Worm (Caenorhabditis elegans): ENCODE results near the gene inx-9.

The inx-9 gene

DNA sequence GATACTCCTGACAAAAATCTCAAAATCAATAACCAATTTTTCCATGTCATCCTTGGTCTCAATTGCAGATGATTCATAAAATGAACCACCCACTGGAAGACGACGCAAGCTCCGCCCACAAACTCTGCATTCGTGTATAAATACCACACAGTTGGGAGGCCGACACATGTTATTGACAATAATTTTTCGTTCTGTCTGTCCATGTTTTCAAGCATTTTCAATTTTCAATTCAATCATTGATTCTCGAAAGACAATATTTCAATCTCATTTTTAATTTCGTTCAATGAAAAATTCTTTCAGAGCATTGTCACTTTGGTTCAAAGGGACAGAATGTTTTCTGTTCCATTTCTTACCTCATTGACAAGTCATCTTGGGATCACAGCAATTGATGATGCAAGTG is at the start of gene inx-9:
Gene inx-9, plus strand, starts transcription at position 301 of the 400 bp plus-strand sequence.
- TF ChIP-seq crh-2 (tag; optimal IDR thresholded peaks at IDR 0.05) = no peak
- no peak for TF ChIP-seq ztf-4 (tag; optimal IDR thresholded peaks at IDR 0.05)

DNA sequence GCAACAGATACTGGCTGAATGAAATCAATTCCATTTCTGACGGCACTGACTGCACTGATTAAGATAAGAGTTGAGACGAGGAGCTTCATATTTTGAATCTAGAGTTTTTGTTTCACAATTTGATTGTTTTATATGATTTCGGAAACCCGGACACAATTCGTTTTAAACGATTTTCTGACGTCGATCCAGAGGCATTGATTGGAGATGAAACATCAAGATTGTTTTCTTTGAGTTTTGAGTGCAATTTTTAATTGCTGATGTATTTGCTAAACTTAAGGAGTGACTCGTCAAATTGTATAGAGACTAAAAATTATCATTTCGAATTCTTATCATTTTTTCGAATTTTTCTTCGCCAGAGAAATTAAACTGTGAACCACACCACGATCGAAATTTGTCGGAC is 48.3 kb upstream of the inx-9 start, which contains the start of gene lys-6:
Gene lys-6, minus strand, starts transcription at position 101 of the 400 bp plus-strand sequence.
- TF ChIP-seq elt-3 (tag; optimal IDR thresholded peaks at IDR 0.05) (no peak), mdl-1 (tag; optimal IDR thresholded peaks at IDR 0.05) (no peak), unc-55 (GFP tag; optimal IDR thresholded peaks at IDR 0.05) (no peak), nhr-77 (tag; optimal IDR thresholded peaks at IDR 0.05) (no peak), C34F6.9 (tag; optimal IDR thresholded peaks at IDR 0.05) (no peak), ztf-4 (tag; optimal IDR thresholded peaks at IDR 0.05) (no peak), alr-1 (tag; optimal IDR thresholded peaks at IDR 0.05) (no peak), fos-1 (tag; optimal IDR thresholded peaks at IDR 0.05) (no peak), nhr-21 (tag; optimal IDR thresholded peaks at IDR 0.05) (no peak), crh-2 (tag; optimal IDR thresholded peaks at IDR 0.05) (no peak), F13H6.1 (tag; optimal IDR thresholded peaks at IDR 0.05) (no peak)

DNA sequence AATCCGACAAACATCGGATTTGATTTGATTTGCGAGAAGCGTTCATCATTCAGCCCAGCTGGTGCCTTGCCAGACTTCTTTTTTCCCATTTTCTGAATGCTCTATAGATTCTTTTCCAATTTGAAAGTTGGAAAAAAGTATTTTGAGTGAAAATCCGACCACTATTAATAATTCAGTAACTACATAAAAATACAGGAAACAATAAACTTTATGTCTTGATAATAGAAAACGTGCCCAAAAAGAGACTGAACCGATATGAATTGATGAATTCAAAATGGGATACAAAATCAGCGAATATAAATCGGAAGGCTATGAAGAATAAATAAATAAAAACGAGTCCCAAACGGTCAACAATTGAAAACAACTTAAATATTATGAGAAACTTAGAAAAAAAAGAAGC is 44.4 kb upstream of the inx-9 start, which contains the start of gene F58B3.4:
Gene F58B3.4, minus strand, starts transcription at position 101 of the 400 bp plus-strand sequence.
- no peak for TF ChIP-seq mdl-1 (tag; optimal IDR thresholded peaks at IDR 0.05)
- TF ChIP-seq lin-13 (GFP tag; optimal IDR thresholded peaks at IDR 0.05) = no peak
- TF ChIP-seq unc-55 (GFP tag; optimal IDR thresholded peaks at IDR 0.05) = no peak
- no peak for TF ChIP-seq dmd-4 (tag; optimal IDR thresholded peaks at IDR 0.05)
- no peak for TF ChIP-seq skn-1 (tag; optimal IDR thresholded peaks at IDR 0.05)
- no peak for TF ChIP-seq ztf-11 (tag; optimal IDR thresholded peaks at IDR 0.05)
- no peak for TF ChIP-seq R02D3.7 (tag; optimal IDR thresholded peaks at IDR 0.05)
- no peak for TF ChIP-seq nhr-77 (tag; optimal IDR thresholded peaks at IDR 0.05)
- no peak for TF ChIP-seq elt-3 (tag; optimal IDR thresholded peaks at IDR 0.05)
- TF ChIP-seq nhr-25 (tag; optimal IDR thresholded peaks at IDR 0.05) = no peak
- no peak for TF ChIP-seq lin-39 (tag; optimal IDR thresholded peaks at IDR 0.05)
- TF ChIP-seq sma-3 (GFP tag; optimal IDR thresholded peaks at IDR 0.05) = no peak
- no peak for TF ChIP-seq nhr-23 (tag; optimal IDR thresholded peaks at IDR 0.05)
- TF ChIP-seq lsy-2 (tag; optimal IDR thresholded peaks at IDR 0.05) = no peak
- no peak for TF ChIP-seq ztf-4 (tag; optimal IDR thresholded peaks at IDR 0.05)
- TF ChIP-seq zag-1 (tag; optimal IDR thresholded peaks at IDR 0.05) = no peak
- TF ChIP-seq nhr-129 (tag; optimal IDR thresholded peaks at IDR 0.05) = no peak
- TF ChIP-seq ztf-1 (GFP tag; conservative IDR thresholded peaks at IDR 0.05) = no peak

DNA sequence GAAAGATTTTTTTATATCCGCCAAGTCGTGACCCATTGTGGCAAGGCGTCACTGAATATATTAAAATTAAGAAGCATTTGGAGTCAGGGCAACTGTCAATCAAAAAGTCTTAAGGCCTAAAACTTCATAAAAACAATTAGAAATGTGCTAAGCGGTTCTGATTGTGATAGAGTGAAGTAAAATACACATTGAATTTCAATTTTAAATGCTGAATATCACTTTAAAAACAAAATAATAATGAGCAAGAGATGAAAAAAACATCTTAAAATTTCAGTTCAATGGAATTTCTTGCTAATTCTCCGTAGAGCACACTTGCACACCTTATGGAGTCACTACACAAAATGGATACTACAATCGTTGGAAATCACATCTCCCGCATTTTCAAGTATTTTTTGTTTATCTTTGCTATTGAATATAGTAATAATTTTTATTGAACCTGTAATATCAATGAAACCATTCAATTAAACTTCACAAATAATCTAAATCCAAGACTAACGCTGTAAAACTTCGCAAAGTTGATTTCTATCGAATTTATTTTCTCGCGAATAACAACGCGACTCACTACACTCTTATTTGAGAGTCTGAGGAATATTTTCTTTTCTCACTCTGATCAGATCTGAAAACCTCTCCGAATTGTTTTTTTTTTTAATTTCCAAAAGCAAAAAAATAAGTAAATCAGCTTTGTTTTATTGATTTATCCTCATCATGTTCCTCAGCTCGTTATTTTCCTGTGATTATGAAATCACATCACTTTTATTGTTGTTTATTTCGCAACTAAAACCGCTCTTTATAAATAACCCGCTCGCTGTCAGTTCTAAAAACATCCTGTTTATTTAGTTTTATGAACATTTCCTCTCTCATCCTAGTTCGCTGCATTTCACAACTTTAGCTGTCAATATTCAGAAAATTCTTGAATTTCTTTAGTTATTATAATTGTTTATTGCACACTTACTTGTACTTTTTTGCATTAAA is 40.4 kb upstream of the inx-9 start, which contains the start of gene mars-1:
Gene mars-1, minus strand, starts transcription at position 51 of the 972 bp plus-strand sequence.
- no peak for TF ChIP-seq nhr-12 (tag; optimal IDR thresholded peaks at IDR 0.05)
- peak; percentile 84 for TF ChIP-seq sma-3 (GFP tag; optimal IDR thresholded peaks at IDR 0.05)
- peak; percentile 51 to 86 for TF ChIP-seq lsy-2 (tag; optimal IDR thresholded peaks at IDR 0.05)
- TF ChIP-seq F13H6.1 (tag; optimal IDR thresholded peaks at IDR 0.05) = peak; percentile 56
- TF ChIP-seq peb-1 (tag; optimal IDR thresholded peaks at IDR 0.05) = no peak
- no peak for TF ChIP-seq lin-39 (tag; optimal IDR thresholded peaks at IDR 0.05)
- peak; percentile 80 for TF ChIP-seq nhr-129 (tag; optimal IDR thresholded peaks at IDR 0.05)
- peak; percentile 49 for TF ChIP-seq nhr-25 (tag; optimal IDR thresholded peaks at IDR 0.05)
- TF ChIP-seq fos-1 (tag; optimal IDR thresholded peaks at IDR 0.05) = peak; percentile 17
- TF ChIP-seq unc-39 (tag; optimal IDR thresholded peaks at IDR 0.05) = no peak
- peak; percentile 80 for TF ChIP-seq unc-55 (GFP tag; optimal IDR thresholded peaks at IDR 0.05)
- peak; percentile 71 for TF ChIP-seq crh-2 (tag; optimal IDR thresholded peaks at IDR 0.05)
- peak; percentile 61 for TF ChIP-seq sma-9 (GFP tag; optimal IDR thresholded peaks at IDR 0.05)
- no peak for TF ChIP-seq sma-9 (tag; optimal IDR thresholded peaks at IDR 0.05)
- TF ChIP-seq gmeb-1 (tag; optimal IDR thresholded peaks at IDR 0.05) = peak; percentile 48
- peak; percentile 93 for TF ChIP-seq C34F6.9 (tag; optimal IDR thresholded peaks at IDR 0.05)
- TF ChIP-seq ZK546.5 (tag; optimal IDR thresholded peaks at IDR 0.05) = no peak
- peak; percentile 10 for TF ChIP-seq zag-1 (tag; optimal IDR thresholded peaks at IDR 0.05)
- no peak for TF ChIP-seq sem-4 (tag; optimal IDR thresholded peaks at IDR 0.05)
- peak; percentile 50 for TF ChIP-seq skn-1 (tag; optimal IDR thresholded peaks at IDR 0.05)
- TF ChIP-seq lin-13 (GFP tag; optimal IDR thresholded peaks at IDR 0.05) = peak; percentile 53

DNA sequence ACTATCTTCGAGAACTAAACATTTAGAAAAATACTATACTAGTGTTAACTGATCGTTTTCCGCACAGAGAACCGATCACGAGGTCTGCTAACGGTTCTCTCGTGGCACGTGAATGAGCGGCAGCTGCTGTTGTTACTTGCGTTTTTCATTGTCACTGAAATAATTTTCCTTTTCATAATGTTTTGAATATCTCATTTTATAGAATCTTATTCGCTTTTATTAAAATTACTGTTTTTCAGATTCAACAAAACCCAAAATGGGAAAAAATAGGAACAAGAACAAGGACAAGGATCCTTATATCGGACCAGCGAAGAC is 39.8 kb upstream of the inx-9 start, which contains the start of gene F58B3.6:
Gene F58B3.6, plus strand, starts transcription at position 240 of the 315 bp plus-strand sequence.
- no peak for TF ChIP-seq lin-39 (tag; optimal IDR thresholded peaks at IDR 0.05)
- no peak for TF ChIP-seq egl-27 (tag; optimal IDR thresholded peaks at IDR 0.05)
- TF ChIP-seq snpc-4 (tag; optimal IDR thresholded peaks at IDR 0.05) = no peak
- TF ChIP-seq dmd-4 (tag; optimal IDR thresholded peaks at IDR 0.05) = no peak
- TF ChIP-seq ceh-82 (tag; optimal IDR thresholded peaks at IDR 0.05) = no peak
- no peak for TF ChIP-seq ZK546.5 (tag; optimal IDR thresholded peaks at IDR 0.05)
- no peak for TF ChIP-seq ztf-1 (GFP tag; conservative IDR thresholded peaks at IDR 0.05)
- no peak for TF ChIP-seq lin-13 (GFP tag; optimal IDR thresholded peaks at IDR 0.05)
- TF ChIP-seq gmeb-1 (tag; optimal IDR thresholded peaks at IDR 0.05) = peak; percentile 27
- TF ChIP-seq mab-5 (tag; optimal IDR thresholded peaks at IDR 0.05) = no peak
- TF ChIP-seq mbf-1 (tag; optimal IDR thresholded peaks at IDR 0.05) = no peak
- peak; percentile 27 for TF ChIP-seq sma-9 (GFP tag; optimal IDR thresholded peaks at IDR 0.05)
- no peak for TF ChIP-seq sma-9 (tag; optimal IDR thresholded peaks at IDR 0.05)
- no peak for TF ChIP-seq nhr-10 (tag; optimal IDR thresholded peaks at IDR 0.05)
- TF ChIP-seq aly-2 (tag; optimal IDR thresholded peaks at IDR 0.05) = no peak
- TF ChIP-seq lsy-2 (tag; optimal IDR thresholded peaks at IDR 0.05) = peak in 1 of 2 experiments; percentile 43
- no peak for TF ChIP-seq peb-1 (tag; optimal IDR thresholded peaks at IDR 0.05)
- TF ChIP-seq nhr-129 (tag; optimal IDR thresholded peaks at IDR 0.05) = peak; percentile 40
- no peak for TF ChIP-seq zag-1 (tag; optimal IDR thresholded peaks at IDR 0.05)
- TF ChIP-seq ztf-11 (tag; optimal IDR thresholded peaks at IDR 0.05) = no peak
- no peak for TF ChIP-seq nhr-23 (tag; optimal IDR thresholded peaks at IDR 0.05)
- TF ChIP-seq ceh-16 (tag; optimal IDR thresholded peaks at IDR 0.05) = no peak
- no peak for TF ChIP-seq nhr-6 (tag; optimal IDR thresholded peaks at IDR 0.05)

Measured in whole organism, L2 larva.